Fruit fly (Drosophila melanogaster) whole organism, embryonic: ENCODE results near the gene Gclc.

Source experiments
- ATbp ChIP-seq: fragments of 200-800 bp; sonication (Bioruptor generic); optimal IDR thresholded peaks from 2 replicates; lab custom pipeline; 2017; ENCODE audit warnings: missing biosample characterization, mild to moderate bottlenecking, missing genetic modification characterization, missing genetic modification reagents
- Ada2b ChIP-seq: fragments of 200-800 bp; sonication (Bioruptor generic); IDR thresholded peaks from 2 replicates; pipeline ENCODE4 v1.3.6; 2022; ENCODE audit warnings: missing biosample characterization, missing genetic modification characterization
- B-H1 ChIP-seq: fragments of 200-800 bp; sonication (Bioruptor generic); IDR thresholded peaks from 3 replicates; pipeline ENCODE4 v1.3.6; 2022; ENCODE audit warnings: missing biosample characterization, missing genetic modification characterization
- B-H2 ChIP-seq: fragments of 200-800 bp; sonication (Bioruptor generic); optimal IDR thresholded peaks from 2 replicates; lab custom pipeline; 2018; ENCODE audit warnings: missing biosample characterization, mild to moderate bottlenecking, missing genetic modification characterization
- Blimp-1 ChIP-seq: fragments of 200-800 bp; sonication (Bioruptor generic); optimal IDR thresholded peaks from 3 replicates; lab custom pipeline; 2018; ENCODE audit warnings: missing biosample characterization, missing genetic modification characterization, mild to moderate bottlenecking, moderate library complexity, missing genetic modification reagents
- CG10366 ChIP-seq: fragments of 200-800 bp; sonication (Bioruptor generic); IDR thresholded peaks from 2 replicates; pipeline ENCODE4 v1.3.6; 2022; ENCODE audit warnings: missing biosample characterization, missing genetic modification characterization
- CG1233 ChIP-seq: fragments of 200-800 bp; sonication (Bioruptor generic); optimal IDR thresholded peaks from 4 replicates; lab custom pipeline; 2018; ENCODE audit warnings: missing biosample characterization, mild to moderate bottlenecking, missing genetic modification characterization
- CG14441 ChIP-seq: fragments of 200-800 bp; sonication (Bioruptor generic); IDR thresholded peaks from 2 replicates; pipeline ENCODE4 v1.3.6; 2022; ENCODE audit warnings: missing biosample characterization, missing genetic modification characterization
- CG14667 ChIP-seq: fragments of 200-800 bp; sonication (Bioruptor generic); IDR thresholded peaks from 2 replicates; pipeline ENCODE4 v1.3.6; 2022; ENCODE audit warnings: missing biosample characterization, missing genetic modification characterization
- CG15514 ChIP-seq: fragments of 200-800 bp; sonication (Bioruptor generic); optimal IDR thresholded peaks from 3 replicates; lab custom pipeline; 2017; ENCODE audit warnings: missing biosample characterization, missing genetic modification characterization, mild to moderate bottlenecking, moderate library complexity, missing genetic modification reagents
- CG17802 ChIP-seq: fragments of 200-800 bp; sonication (Bioruptor generic); optimal IDR thresholded peaks from 2 replicates; lab custom pipeline; 2018; ENCODE audit warnings: missing biosample characterization, mild to moderate bottlenecking, missing genetic modification characterization, moderate library complexity
- CG30020 ChIP-seq: fragments of 200-800 bp; optimal IDR thresholded peaks from 2 replicates; lab custom pipeline; 2019; ENCODE audit warnings: missing biosample characterization, mild to moderate bottlenecking, missing genetic modification characterization, moderate library complexity
- CG31388 ChIP-seq: fragments of 200-800 bp; sonication (Bioruptor generic); optimal IDR thresholded peaks from 2 replicates; lab custom pipeline; 2016; ENCODE audit warnings: missing biosample characterization, missing genetic modification characterization
- CG4424 ChIP-seq: fragments of 200-800 bp; sonication (Bioruptor generic); optimal IDR thresholded peaks from 3 replicates; lab custom pipeline; 2016; ENCODE audit warnings: missing biosample characterization, missing genetic modification characterization
- CG5180 ChIP-seq: fragments of 200-800 bp; sonication (Bioruptor generic); optimal IDR thresholded peaks from 3 replicates; lab custom pipeline; 2017; ENCODE audit warnings: missing biosample characterization, missing genetic modification characterization, mild to moderate bottlenecking, moderate library complexity, missing genetic modification reagents
- CG5953 ChIP-seq: fragments of 200-800 bp; sonication (Bioruptor generic); IDR thresholded peaks from 2 replicates; pipeline ENCODE4 v1.3.6; 2022; ENCODE audit warnings: missing biosample characterization, missing genetic modification characterization
- CG6254 ChIP-seq: fragments of 200-800 bp; sonication (Bioruptor generic); optimal IDR thresholded peaks from 3 replicates; lab custom pipeline; 2017; ENCODE audit warnings: mild to moderate bottlenecking, missing biosample characterization, missing genetic modification reagents, missing genetic modification characterization
- CG6791 ChIP-seq: fragments of 200-800 bp; sonication (Bioruptor generic); IDR thresholded peaks from 3 replicates; pipeline ENCODE4 v1.3.6; 2022; ENCODE audit warnings: missing biosample characterization, missing genetic modification characterization; ENCODE audit not compliant: partially characterized antibody
- CG7839 ChIP-seq: fragments of 200-800 bp; sonication (Bioruptor generic); optimal IDR thresholded peaks from 3 replicates; lab custom pipeline; 2018; ENCODE audit warnings: missing biosample characterization, mild to moderate bottlenecking, missing genetic modification characterization, moderate library complexity
- CoRest ChIP-seq: fragments of 200-800 bp; sonication (Bioruptor generic); optimal IDR thresholded peaks from 3 replicates; lab custom pipeline; 2018; ENCODE audit warnings: missing biosample characterization, mild to moderate bottlenecking, missing genetic modification characterization, moderate library complexity
- D19B ChIP-seq: fragments of 200-800 bp; sonication (Bioruptor generic); optimal IDR thresholded peaks from 2 replicates; lab custom pipeline; 2017; ENCODE audit warnings: missing biosample characterization, mild to moderate bottlenecking, missing genetic modification characterization
- Dbx ChIP-seq: fragments of 200-800 bp; sonication (Bioruptor generic); IDR thresholded peaks from 3 replicates; pipeline ENCODE4 v1.3.6; 2022; ENCODE audit warnings: missing biosample characterization, missing genetic modification characterization
- Dek ChIP-seq: fragments of 200-800 bp; sonication (Bioruptor generic); optimal IDR thresholded peaks from 3 replicates; lab custom pipeline; 2019; ENCODE audit warnings: missing biosample characterization, mild to moderate bottlenecking, missing genetic modification characterization, moderate library complexity
- Dref ChIP-seq: fragments of 200-800 bp; sonication (Bioruptor generic); IDR thresholded peaks from 2 replicates; pipeline ENCODE4 v1.3.6; 2022; ENCODE audit warnings: missing biosample characterization, missing genetic modification characterization
- Ets97D ChIP-seq: fragments of 200-800 bp; sonication (Bioruptor generic); optimal IDR thresholded peaks from 3 replicates; lab custom pipeline; 2016; ENCODE audit warnings: missing biosample characterization, missing genetic modification characterization
- Fer3 ChIP-seq: fragments of 200-800 bp; sonication (Bioruptor generic); optimal IDR thresholded peaks from 2 replicates; lab custom pipeline; 2018; ENCODE audit warnings: missing biosample characterization, mild to moderate bottlenecking, missing genetic modification characterization, moderate library complexity
- Gsc ChIP-seq: fragments of 200-800 bp; sonication (Bioruptor generic); IDR thresholded peaks from 2 replicates; pipeline ENCODE4 v1.3.6; 2022; ENCODE audit warnings: missing biosample characterization, missing genetic modification characterization
- HLHmδ ChIP-seq: fragments of 200-800 bp; sonication (Bioruptor generic); optimal IDR thresholded peaks from 2 replicates; lab custom pipeline; 2018; ENCODE audit warnings: missing biosample characterization, mild to moderate bottlenecking, missing genetic modification characterization, moderate library complexity
- Hmr ChIP-seq: fragments of 200-800 bp; sonication (Bioruptor generic); optimal IDR thresholded peaks from 3 replicates; lab custom pipeline; 2017; ENCODE audit warnings: mild to moderate bottlenecking, missing biosample characterization, missing genetic modification reagents, missing genetic modification characterization
- Hr39 ChIP-seq: fragments of >200 bp; optimal IDR thresholded peaks from 2 replicates; lab custom pipeline; 2017
- Lhr ChIP-seq: fragments of 200-800 bp; sonication (Bioruptor generic); optimal IDR thresholded peaks from 3 replicates; lab custom pipeline; 2017; ENCODE audit warnings: mild to moderate bottlenecking, missing biosample characterization, missing genetic modification reagents, missing genetic modification characterization
- Lim3 ChIP-seq: fragments of 200-800 bp; sonication (Bioruptor generic); IDR thresholded peaks from 2 replicates; pipeline ENCODE4 v1.3.6; 2022; ENCODE audit warnings: missing biosample characterization, missing genetic modification characterization
- MBD-R2 ChIP-seq: fragments of 200-800 bp; sonication (Bioruptor generic); IDR thresholded peaks from 2 replicates; pipeline ENCODE4 v1.3.6; 2022; ENCODE audit warnings: missing biosample characterization, missing genetic modification characterization
- Med ChIP-seq: fragments of 200-800 bp; sonication (Bioruptor generic); peaks from one replicate; lab custom pipeline; 2016; ENCODE audit warnings: missing biosample characterization, missing genetic modification characterization, mild to moderate bottlenecking, inconsistent platforms, moderate library complexity
- Ptx1 ChIP-seq: fragments of 200-800 bp; sonication (Bioruptor generic); IDR thresholded peaks from 2 replicates; pipeline ENCODE4 v1.3.6; 2022; ENCODE audit warnings: missing biosample characterization, missing genetic modification characterization
- bab2 ChIP-seq: fragments of 200-800 bp; sonication (Bioruptor generic); optimal IDR thresholded peaks from 2 replicates; lab custom pipeline; 2016; ENCODE audit warnings: missing biosample characterization, missing genetic modification characterization
- chinmo ChIP-seq: fragments of 200-800 bp; sonication (Bioruptor generic); IDR thresholded peaks from 4 replicates; pipeline ENCODE4 v1.3.6; 2022; ENCODE audit warnings: missing biosample characterization, missing genetic modification characterization; ENCODE audit not compliant: partially characterized antibody
- cwo ChIP-seq: fragments of 200-800 bp; sonication (Bioruptor generic); optimal IDR thresholded peaks from 3 replicates; lab custom pipeline; 2017; ENCODE audit warnings: missing biosample characterization, missing genetic modification characterization, mild to moderate bottlenecking, moderate library complexity, missing genetic modification reagents
- emc ChIP-seq: fragments of 200-800 bp; sonication (Bioruptor generic); optimal IDR thresholded peaks from 2 replicates; lab custom pipeline; 2016; ENCODE audit warnings: missing biosample characterization, missing genetic modification characterization
- hbn ChIP-seq: fragments of 200-800 bp; sonication (Bioruptor generic); IDR thresholded peaks from 2 replicates; pipeline ENCODE4 v1.3.6; 2022; ENCODE audit warnings: missing biosample characterization, missing genetic modification characterization; ENCODE audit not compliant: partially characterized antibody
- ind ChIP-seq: fragments of 200-800 bp; sonication (Bioruptor generic); optimal IDR thresholded peaks from 3 replicates; lab custom pipeline; 2016; ENCODE audit warnings: missing biosample characterization, missing genetic modification characterization
- jumu ChIP-seq: fragments of 200-800 bp; sonication (Bioruptor generic); optimal IDR thresholded peaks from 3 replicates; lab custom pipeline; 2016; ENCODE audit warnings: missing biosample characterization, missing genetic modification characterization
- lbe ChIP-seq: fragments of 200-800 bp; sonication (Bioruptor generic); optimal IDR thresholded peaks from 2 replicates; lab custom pipeline; 2016; ENCODE audit warnings: missing biosample characterization, mild to moderate bottlenecking, missing genetic modification characterization
- nerfin-1 ChIP-seq: fragments of 200-800 bp; sonication (Bioruptor generic); optimal IDR thresholded peaks from 3 replicates; lab custom pipeline; 2019; ENCODE audit warnings: missing biosample characterization, mild to moderate bottlenecking, missing genetic modification characterization, moderate library complexity
- nmo ChIP-seq: fragments of 200-800 bp; sonication (Bioruptor generic); optimal IDR thresholded peaks from 2 replicates; lab custom pipeline; 2018; ENCODE audit warnings: missing biosample characterization, mild to moderate bottlenecking, missing genetic modification characterization, moderate library complexity
- repo ChIP-seq: fragments of 200-800 bp; sonication (Bioruptor generic); optimal IDR thresholded peaks from 2 replicates; lab custom pipeline; 2016; ENCODE audit warnings: missing biosample characterization, missing genetic modification characterization
- seq ChIP-seq: fragments of 200-800 bp; sonication (Bioruptor generic); IDR thresholded peaks from 2 replicates; pipeline ENCODE4 v1.3.6; 2022; ENCODE audit warnings: missing biosample characterization, missing genetic modification characterization
- sima ChIP-seq: fragments of 200-800 bp; sonication (Bioruptor generic); optimal IDR thresholded peaks from 2 replicates; lab custom pipeline; 2016; ENCODE audit warnings: missing biosample characterization, missing genetic modification characterization
- so ChIP-seq: fragments of 200-800 bp; sonication (Bioruptor generic); IDR thresholded peaks from 3 replicates; pipeline ENCODE4 v1.3.6; 2022; ENCODE audit warnings: missing biosample characterization, missing genetic modification characterization
- wek ChIP-seq: fragments of 200-800 bp; sonication (Bioruptor generic); optimal IDR thresholded peaks from 3 replicates; lab custom pipeline; 2018; ENCODE audit warnings: missing biosample characterization, mild to moderate bottlenecking, missing genetic modification characterization, moderate library complexity
- wor ChIP-seq: fragments of 200-800 bp; sonication (Bioruptor generic); IDR thresholded peaks from 2 replicates; pipeline ENCODE4 v1.3.6; 2022; ENCODE audit warnings: missing biosample characterization, missing genetic modification characterization

Gclc gene

dm6 chrX:8157294-8157693 lies 41.3 kb upstream of the Gclc start, which contains the start of the genes Traf6 and GIIIspla2 (continued):
- peak; percentile 31; the same call in 1 of the 2 replicates for TF ChIP-seq Dref
- peak; percentile 61 for TF ChIP-seq Ets97D (GFP tag; lab: Kevin White, UChicago)
- TF ChIP-seq CG7839 (tag; lab: Kevin White, UChicago) = peak; percentile 71
- TF ChIP-seq seq = peak; percentile 56
- TF ChIP-seq Hr39 = no peak
- peak; percentile 59 for TF ChIP-seq B-H1 (GFP tag; lab: Robert Waterston, UW)
- peak; percentile 65 for TF ChIP-seq D19B (GFP tag; lab: Kevin White, UChicago)
- no peak for TF ChIP-seq CG31388 (GFP tag; lab: Kevin White, UChicago)
- no peak for TF ChIP-seq Lim3 (GFP tag; lab: Robert Waterston, UW)
- peak; percentile 67 for TF ChIP-seq Dek (tag; lab: Kevin White, UChicago)
- peak; percentile 70 for TF ChIP-seq CG1233 (GFP tag; lab: Kevin White, UChicago)
- TF ChIP-seq sima (GFP tag; lab: Kevin White, UChicago) = no peak
- no peak for TF ChIP-seq chinmo (GFP tag; lab: Robert Waterston, UW)
- peak; percentile 80 for TF ChIP-seq Ptx1
- TF ChIP-seq repo (GFP tag; lab: Kevin White, UChicago) = peak; percentile 15
- peak; percentile 68 for TF ChIP-seq ind (GFP tag; lab: Kevin White, UChicago)
- TF ChIP-seq hbn (GFP tag; lab: Robert Waterston, UW) = no peak
- peak; percentile 86 for TF ChIP-seq B-H2 (GFP tag; lab: Kevin White, UChicago)
- peak; percentile 96 for TF ChIP-seq Med
- peak; percentile 95 for TF ChIP-seq MBD-R2 (GFP tag; lab: Robert Waterston, UW)
- TF ChIP-seq wor = peak; percentile 69; the same call in 1 of the 2 replicates
- TF ChIP-seq Lhr (GFP tag; lab: Kevin White, UChicago) = peak; percentile 54
- no peak for TF ChIP-seq CG5180
- no peak for TF ChIP-seq HLHmδ (GFP tag; lab: Kevin White, UChicago)
- peak; percentile 37; the same call in 1 of the 2 replicates for TF ChIP-seq Gsc (GFP tag; lab: Robert Waterston, UW)
- TF ChIP-seq CG17802 (tag; lab: Kevin White, UChicago) = peak; percentile 90
- TF ChIP-seq CG5953 (GFP tag; lab: Robert Waterston, UW) = peak; percentile 61; the same call in 1 of the 2 replicates
- TF ChIP-seq nmo = peak; percentile 83
- peak; percentile 43 for TF ChIP-seq CG6254 (GFP tag; lab: Kevin White, UChicago)
- peak; percentile 66 for TF ChIP-seq CG14667
- no peak for TF ChIP-seq Blimp-1 (GFP tag; lab: Kevin White, UChicago)
- TF ChIP-seq Dbx = peak; percentile 81
- peak; percentile 71 for TF ChIP-seq CG30020 (tag; lab: Kevin White, UChicago)
- no peak for TF ChIP-seq CG6791 (GFP tag; lab: Robert Waterston, UW)
- TF ChIP-seq CG4424 (GFP tag; lab: Kevin White, UChicago) = peak; percentile 65
- TF ChIP-seq CG14441 = peak; percentile 78
- TF ChIP-seq emc = peak; percentile 21
- peak; percentile 74 for TF ChIP-seq jumu (GFP tag; lab: Kevin White, UChicago)
- TF ChIP-seq Fer3 (tag; lab: Kevin White, UChicago) = peak; percentile 70
- peak; percentile 52 for TF ChIP-seq wek (GFP tag; lab: Kevin White, UChicago)
- TF ChIP-seq Hmr (GFP tag; lab: Kevin White, UChicago) = no peak
- TF ChIP-seq CoRest (tag; lab: Kevin White, UChicago) = peak; percentile 82
- TF ChIP-seq ATbp (GFP tag; lab: Kevin White, UChicago) = peak; percentile 17
- peak; percentile 50 for TF ChIP-seq cwo (GFP tag; lab: Kevin White, UChicago)
- peak; percentile 48 for TF ChIP-seq nerfin-1 (tag; lab: Kevin White, UChicago)
- TF ChIP-seq Ada2b (GFP tag; lab: Robert Waterston, UW) = peak; percentile 65
- peak; percentile 77; the same call in 2 of the 3 replicates for TF ChIP-seq so (GFP tag; lab: Robert Waterston, UW)
- TF ChIP-seq lbe (GFP tag; lab: Kevin White, UChicago) = peak; percentile 60
- TF ChIP-seq CG15514 (GFP tag; lab: Kevin White, UChicago) = peak; percentile 92
- peak; percentile 74 for TF ChIP-seq bab2 (GFP tag; lab: Kevin White, UChicago)
- TF ChIP-seq CG10366 (GFP tag; lab: Robert Waterston, UW) = peak; percentile 76
